Fruit fly (Drosophila melanogaster) whole organism, embryonic: Measurements from ENCODE around the gene SkpD.

Experiments used
- Antp ChIP-seq: fragments of 200-800 bp; sonication (Bioruptor generic); optimal IDR thresholded peaks from 3 replicates; lab custom pipeline; 2016; ENCODE audit warnings: missing biosample characterization, missing genetic modification characterization
- Atf-2 ChIP-seq: fragments of 200-800 bp; sonication (Bioruptor generic); optimal IDR thresholded peaks from 2 replicates; lab custom pipeline; 2016; ENCODE audit warnings: missing biosample characterization, missing genetic modification characterization
- CG10462 ChIP-seq: fragments of 200-800 bp; sonication (Bioruptor generic); optimal IDR thresholded peaks from 2 replicates; lab custom pipeline; 2016; ENCODE audit warnings: missing biosample characterization, missing genetic modification characterization
- CG11085 ChIP-seq: fragments of 200-800 bp; sonication (Bioruptor generic); IDR thresholded peaks from 2 replicates; pipeline ENCODE4 v1.3.6; 2022; ENCODE audit warnings: missing biosample characterization, missing genetic modification characterization
- CG14050 ChIP-seq: fragments of 200-800 bp; sonication (Bioruptor generic); IDR thresholded peaks from 3 replicates; pipeline ENCODE4 v1.3.6; 2022; ENCODE audit warnings: missing biosample characterization, missing genetic modification characterization
- CG14667 ChIP-seq: fragments of 200-800 bp; sonication (Bioruptor generic); IDR thresholded peaks from 2 replicates; pipeline ENCODE4 v1.3.6; 2022; ENCODE audit warnings: missing biosample characterization, missing genetic modification characterization
- CG17359 ChIP-seq: fragments of 200-800 bp; sonication (Bioruptor generic); optimal IDR thresholded peaks from 3 replicates; lab custom pipeline; 2018; ENCODE audit warnings: missing biosample characterization, mild to moderate bottlenecking, missing genetic modification characterization, moderate library complexity
- CG18262 ChIP-seq: fragments of 200-800 bp; optimal IDR thresholded peaks from 3 replicates; lab custom pipeline; 2019; ENCODE audit warnings: missing biosample characterization, mild to moderate bottlenecking, missing genetic modification characterization, moderate library complexity
- CG2889 ChIP-seq: fragments of 200-800 bp; sonication (Bioruptor generic); IDR thresholded peaks from 3 replicates; pipeline ENCODE4 v1.3.6; 2022; ENCODE audit warnings: missing biosample characterization, missing genetic modification characterization
- CG30020 ChIP-seq: fragments of 200-800 bp; optimal IDR thresholded peaks from 2 replicates; lab custom pipeline; 2019; ENCODE audit warnings: missing biosample characterization, mild to moderate bottlenecking, missing genetic modification characterization, moderate library complexity
- CG31388 ChIP-seq: fragments of 200-800 bp; sonication (Bioruptor generic); optimal IDR thresholded peaks from 2 replicates; lab custom pipeline; 2016; ENCODE audit warnings: missing biosample characterization, missing genetic modification characterization
- CG6272 ChIP-seq: fragments of 200-800 bp; sonication (Bioruptor generic); IDR thresholded peaks from 2 replicates; pipeline ENCODE4 v1.3.6; 2022; ENCODE audit warnings: missing biosample characterization, missing genetic modification characterization
- CG7786 ChIP-seq: fragments of 200-800 bp; sonication (Bioruptor generic); optimal IDR thresholded peaks from 2 replicates; lab custom pipeline; 2016; ENCODE audit warnings: missing biosample characterization, missing genetic modification characterization
- CG8089 ChIP-seq: fragments of 200-800 bp; sonication (Bioruptor generic); optimal IDR thresholded peaks from 3 replicates; lab custom pipeline; 2016; ENCODE audit warnings: missing biosample characterization, missing genetic modification characterization
- Camta ChIP-seq: fragments of 200-800 bp; sonication (Bioruptor generic); optimal IDR thresholded peaks from 2 replicates; lab custom pipeline; 2016; ENCODE audit warnings: missing biosample characterization, missing genetic modification characterization
- Dbx ChIP-seq: fragments of 200-800 bp; sonication (Bioruptor generic); IDR thresholded peaks from 3 replicates; pipeline ENCODE4 v1.3.6; 2022; ENCODE audit warnings: missing biosample characterization, missing genetic modification characterization
- Doc2 ChIP-seq: fragments of 200-800 bp; sonication (Bioruptor generic); IDR thresholded peaks from 2 replicates; pipeline ENCODE4 v1.3.6; 2022; ENCODE audit warnings: missing biosample characterization, missing genetic modification characterization
- HLH54F ChIP-seq: fragments of 200-800 bp; sonication (Bioruptor generic); optimal IDR thresholded peaks from 3 replicates; lab custom pipeline; 2016; ENCODE audit warnings: missing biosample characterization, missing genetic modification characterization
- Hand ChIP-seq: fragments of 200-800 bp; sonication (Bioruptor generic); optimal IDR thresholded peaks from 2 replicates; lab custom pipeline; 2017; ENCODE audit warnings: mild to moderate bottlenecking, missing biosample characterization, missing genetic modification reagents, missing genetic modification characterization
- HmgZ ChIP-seq: fragments of 200-800 bp; sonication (Bioruptor generic); optimal IDR thresholded peaks from 2 replicates; lab custom pipeline; 2018; ENCODE audit warnings: missing biosample characterization, mild to moderate bottlenecking, missing genetic modification characterization
- Hr51 ChIP-seq, 2 experiments: fragments of 200-800 bp; sonication (Bioruptor generic); optimal IDR thresholded peaks; 2 replicates in 1 of 2; 3 replicates in 1 of 2; lab custom pipeline; 2016 to 2018; ENCODE audit warnings: missing biosample characterization in 2 of 2, missing genetic modification characterization in 2 of 2, mild to moderate bottlenecking in 1 of 2, moderate library complexity in 1 of 2
- Hsf ChIP-seq: fragments of 200-800 bp; sonication (Bioruptor generic); optimal IDR thresholded peaks from 3 replicates; lab custom pipeline; 2016; ENCODE audit warnings: missing biosample characterization, missing genetic modification characterization
- Lpt ChIP-seq: fragments of >200 bp; optimal IDR thresholded peaks from 2 replicates; lab custom pipeline; 2018; ENCODE audit warnings: missing biosample characterization, missing genetic modification characterization
- Nf-YA ChIP-seq: fragments of 200-800 bp; sonication (Bioruptor generic); IDR thresholded peaks from 2 replicates; pipeline ENCODE4 v1.3.6; 2022; ENCODE audit warnings: missing biosample characterization, missing genetic modification characterization
- Scr ChIP-seq: fragments of 200-800 bp; sonication (Bioruptor generic); IDR thresholded peaks from 2 replicates; pipeline ENCODE4 v1.3.6; 2022; ENCODE audit warnings: missing biosample characterization, missing genetic modification characterization; ENCODE audit not compliant: partially characterized antibody
- Six4 ChIP-seq: fragments of 200-800 bp; sonication (Bioruptor generic); optimal IDR thresholded peaks from 2 replicates; lab custom pipeline; 2016; ENCODE audit warnings: missing biosample characterization, missing genetic modification characterization
- Usf ChIP-seq: fragments of 200-800 bp; sonication (Bioruptor generic); optimal IDR thresholded peaks from 2 replicates; lab custom pipeline; 2017; ENCODE audit warnings: missing genotype, missing biosample characterization, missing genetic modification characterization
- Xbp1 ChIP-seq: fragments of 200-800 bp; sonication (Bioruptor generic); optimal IDR thresholded peaks from 3 replicates; lab custom pipeline; 2016; ENCODE audit warnings: missing biosample characterization, mild to moderate bottlenecking, missing genetic modification characterization
- al ChIP-seq: fragments of 200-800 bp; sonication (Bioruptor generic); IDR thresholded peaks from 2 replicates; pipeline ENCODE4 v1.3.6; 2022; ENCODE audit warnings: missing biosample characterization, missing genetic modification characterization
- cato ChIP-seq: fragments of 200-800 bp; sonication (Bioruptor generic); optimal IDR thresholded peaks from 2 replicates; lab custom pipeline; 2016; ENCODE audit warnings: missing biosample characterization, missing genetic modification characterization, borderline replicate concordance
- dmrt11E ChIP-seq: fragments of 200-800 bp; sonication (Bioruptor generic); optimal IDR thresholded peaks from 3 replicates; lab custom pipeline; 2018; ENCODE audit warnings: missing biosample characterization, mild to moderate bottlenecking, missing genetic modification characterization, moderate library complexity
- fd64A ChIP-seq: fragments of 200-800 bp; sonication (Bioruptor generic); optimal IDR thresholded peaks from 3 replicates; lab custom pipeline; 2018; ENCODE audit warnings: missing biosample characterization, mild to moderate bottlenecking, missing genetic modification characterization
- gro ChIP-seq: fragments of 200-800 bp; sonication (Bioruptor generic); optimal IDR thresholded peaks from 2 replicates; lab custom pipeline; 2016; ENCODE audit warnings: missing biosample characterization, missing genetic modification characterization
- h ChIP-seq: fragments of >200 bp; optimal IDR thresholded peaks from 2 replicates; lab custom pipeline; 2017
- hth ChIP-seq: fragments of >200 bp; optimal IDR thresholded peaks from 2 replicates; lab custom pipeline; 2017; ENCODE audit warnings: inconsistent platforms
- kay ChIP-seq: fragments of 200-800 bp; sonication (Bioruptor generic); optimal IDR thresholded peaks from 2 replicates; lab custom pipeline; 2016; ENCODE audit warnings: missing biosample characterization, missing genetic modification characterization
- nerfin-2 ChIP-seq: fragments of 200-800 bp; sonication (Bioruptor generic); IDR thresholded peaks from 2 replicates; pipeline ENCODE4 v1.3.6; 2022; ENCODE audit warnings: missing biosample characterization, missing genetic modification characterization; ENCODE audit not compliant: partially characterized antibody
- ro ChIP-seq: fragments of 200-800 bp; sonication (Bioruptor generic); IDR thresholded peaks from 2 replicates; pipeline ENCODE4 v1.3.6; 2022; ENCODE audit warnings: missing biosample characterization, missing genetic modification characterization
- sima ChIP-seq: fragments of 200-800 bp; sonication (Bioruptor generic); optimal IDR thresholded peaks from 2 replicates; lab custom pipeline; 2016; ENCODE audit warnings: missing biosample characterization, missing genetic modification characterization
- sna ChIP-seq: fragments of 200-800 bp; sonication (Bioruptor generic); IDR thresholded peaks from 2 replicates; pipeline ENCODE4 v1.3.6; 2022; ENCODE audit warnings: missing biosample characterization, missing genetic modification characterization; ENCODE audit not compliant: partially characterized antibody
- sqz ChIP-seq: fragments of 200-800 bp; sonication (Bioruptor generic); optimal IDR thresholded peaks from 3 replicates; lab custom pipeline; 2018; ENCODE audit warnings: missing biosample characterization, mild to moderate bottlenecking, missing genetic modification characterization

The SkpD gene

dm6 chrX:19848342-19848793 is 35.8 kb downstream of the SkpD start (continued):
- no peak for TF ChIP-seq nerfin-2 (GFP tag; lab: Robert Waterston, UW)
- TF ChIP-seq CG17359 (tag; lab: Kevin White, UChicago), result peak; percentile 66
- no peak for TF ChIP-seq Lpt (GFP tag; lab: Kevin White, UChicago)
- peak; percentile 67 for TF ChIP-seq HmgZ (tag; lab: Kevin White, UChicago)
- TF ChIP-seq CG30020 (tag; lab: Kevin White, UChicago), result peak; percentile 16
- TF ChIP-seq sna (GFP tag; lab: Robert Waterston, UW), result peak; percentile 58; the same call in 1 of the 2 replicates
- no peak for TF ChIP-seq Hand (GFP tag; lab: Kevin White, UChicago)
- peak; percentile 69 for TF ChIP-seq Camta (GFP tag; lab: Kevin White, UChicago)
- TF ChIP-seq CG10462, result peak; percentile 42
- peak; percentile 76 for TF ChIP-seq gro (GFP tag; lab: Kevin White, UChicago)
- TF ChIP-seq Atf-2 (GFP tag; lab: Kevin White, UChicago), result peak; percentile 59
- TF ChIP-seq h (lab: Kevin White, UChicago), result no peak
- TF ChIP-seq ro (GFP tag; lab: Robert Waterston, UW), result 0 out of 2 replicates have a peak, but pooled peaks have one; percentile 9
- TF ChIP-seq CG14667 (GFP tag; lab: Robert Waterston, UW), result peak; percentile 68
- TF ChIP-seq CG18262 (tag; lab: Kevin White, UChicago), result peak; percentile 47
- peak; percentile 20 for TF ChIP-seq fd64A
- no peak for TF ChIP-seq sqz (GFP tag; lab: Kevin White, UChicago)
- TF ChIP-seq cato, result peak; percentile 27
- no peak for TF ChIP-seq hth (lab: Kevin White, UChicago)
- TF ChIP-seq Xbp1 (GFP tag; lab: Kevin White, UChicago), result peak; percentile 84
- TF ChIP-seq dmrt11E (tag; lab: Kevin White, UChicago), result peak; percentile 53
- TF ChIP-seq CG11085, result no peak
- TF ChIP-seq Doc2 (GFP tag; lab: Robert Waterston, UW), result no peak
- 0 out of 2 replicates have a peak, but pooled peaks have one; percentile 50 for TF ChIP-seq Nf-YA (GFP tag; lab: Robert Waterston, UW)
- TF ChIP-seq al (GFP tag; lab: Robert Waterston, UW), result 0 out of 2 replicates have a peak, but pooled peaks have one; percentile 6
- TF ChIP-seq HLH54F (GFP tag; lab: Kevin White, UChicago), result peak; percentile 79
- peak; percentile 32 for TF ChIP-seq sima
- peak; percentile 4 for TF ChIP-seq CG31388 (GFP tag; lab: Kevin White, UChicago)
- TF ChIP-seq Antp (GFP tag; lab: Kevin White, UChicago), result peak; percentile 84
- peak; percentile 70 for TF ChIP-seq CG8089 (GFP tag; lab: Kevin White, UChicago)
- peak; percentile 54 to 65 for TF ChIP-seq Hr51 (GFP tag; optimal IDR thresholded peaks at IDR 0.05; lab: Kevin White, UChicago)
- peak; percentile 65 for TF ChIP-seq CG7786 (GFP tag; lab: Kevin White, UChicago)
- peak; percentile 52 for TF ChIP-seq CG6272 (GFP tag; lab: Robert Waterston, UW)
- TF ChIP-seq CG14050 (GFP tag; lab: Robert Waterston, UW), result peak; percentile 68; the same call in 2 of the 3 replicates
- TF ChIP-seq Dbx (GFP tag; lab: Robert Waterston, UW), result peak; percentile 84
- TF ChIP-seq Hsf (GFP tag; lab: Kevin White, UChicago), result peak; percentile 81
- TF ChIP-seq Scr (GFP tag; lab: Robert Waterston, UW), result peak; percentile 42; the same call in 1 of the 2 replicates
- no peak for TF ChIP-seq Usf
- peak; percentile 66 for TF ChIP-seq Six4 (GFP tag; lab: Kevin White, UChicago)
- TF ChIP-seq CG2889 (GFP tag; lab: Robert Waterston, UW), result 0 out of 3 replicates have a peak, but pooled peaks have one; percentile 44
- peak; percentile 24 for TF ChIP-seq kay (GFP tag; lab: Kevin White, UChicago)
- TF ChIP-seq, all 482 proteins: peak for 394
